Worm (Caenorhabditis elegans) whole organism, L1 larva: ENCODE results near the gene dhs-18.

Experiments used
- C16A3.4 ChIP-seq: fragments of 150-350 bp; optimal IDR thresholded peaks from 2 replicates; lab custom pipeline; 2014; ENCODE audit warnings: missing biosample characterization, missing genetic modification characterization
- Y116A8C.19 ChIP-seq: sonication (generic microtip); optimal IDR thresholded peaks from 2 replicates; lab custom pipeline; 2016; ENCODE audit warnings: missing compliant biosample characterization, missing genetic modification characterization, borderline replicate concordance
- aha-1 ChIP-seq: fragments of 150-350 bp; optimal IDR thresholded peaks from 2 replicates; lab custom pipeline; 2014; ENCODE audit warnings: missing biosample characterization, missing genetic modification characterization
- blmp-1 ChIP-seq: fragments of 150-350 bp; optimal IDR thresholded peaks from 2 replicates; lab custom pipeline; 2014; ENCODE audit warnings: missing biosample characterization, missing genetic modification characterization
- ces-1 ChIP-seq: fragments of 150-350 bp; optimal IDR thresholded peaks from 2 replicates; lab custom pipeline; 2014; ENCODE audit warnings: missing biosample characterization, missing genetic modification reagents, missing genetic modification characterization
- dsc-1 ChIP-seq: sonication (generic microtip); optimal IDR thresholded peaks from 2 replicates; lab custom pipeline; 2016; ENCODE audit warnings: mild to moderate bottlenecking, missing genetic modification characterization, missing compliant biosample characterization
- efl-1 ChIP-seq, 4 experiments: fragments of 150-350 bp; optimal IDR thresholded peaks in 3 of 4; peaks in 1 of 4; 1 replicate in 1 of 4; 2 replicates in 3 of 4; lab custom pipeline; 2014; ENCODE audit warnings: missing biosample characterization in 2 of 4, missing genetic modification characterization in 2 of 4, missing genetic modification reagents in 2 of 4
- egl-27 ChIP-seq, 2 experiments: fragments of 150-350 bp in 1 of 2; sonication (generic microtip); optimal IDR thresholded peaks; 3 replicates each; lab custom pipeline; 2017 to 2018; ENCODE audit warnings: missing biosample characterization in 2 of 2, missing genetic modification characterization in 2 of 2, missing genetic modification reagents in 2 of 2
- elt-2 ChIP-seq: sonication (generic microtip); optimal IDR thresholded peaks from 2 replicates; lab custom pipeline; 2016; ENCODE audit warnings: missing genetic modification characterization, mild to moderate bottlenecking, inconsistent platforms, missing compliant biosample characterization, missing genetic modification reagents
- elt-3 ChIP-seq, 6 experiments: fragments of 150-350 bp in 1 of 6; sonication (generic microtip); optimal IDR thresholded peaks; 2 replicates each; lab custom pipeline; 2017 to 2018; ENCODE audit warnings: missing biosample characterization in 6 of 6, missing genetic modification characterization in 6 of 6, inconsistent platforms in 1 of 6
- fos-1 ChIP-seq: fragments of 150-350 bp; optimal IDR thresholded peaks from 2 replicates; lab custom pipeline; 2014; ENCODE audit warnings: missing biosample characterization, missing genetic modification characterization
- lin-13 ChIP-seq: fragments of 150-350 bp; optimal IDR thresholded peaks from 2 replicates; lab custom pipeline; 2014; ENCODE audit warnings: missing biosample characterization, missing genetic modification reagents, missing genetic modification characterization
- lin-14 ChIP-seq: fragments of 200-800 bp; sonication (Bioruptor generic); optimal IDR thresholded peaks from 2 replicates; lab custom pipeline; 2018; ENCODE audit warnings: mild to moderate bottlenecking, missing genetic modification characterization, moderate library complexity, missing compliant biosample characterization
- lin-35 ChIP-seq, 2 experiments: fragments of 150-350 bp; optimal IDR thresholded peaks; 2 replicates each; lab custom pipeline; 2014; ENCODE audit warnings: missing biosample characterization in 2 of 2, missing genetic modification characterization in 2 of 2, missing genetic modification reagents in 2 of 2
- lir-3 ChIP-seq: sonication (generic microtip); optimal IDR thresholded peaks from 2 replicates; lab custom pipeline; 2016; ENCODE audit warnings: mild to moderate bottlenecking, missing genetic modification characterization, moderate library complexity, missing compliant biosample characterization; ENCODE audit not compliant: poor library complexity
- mab-9 ChIP-seq: fragments of 200-800 bp; sonication (Bioruptor generic); IDR thresholded peaks from 2 replicates; pipeline ENCODE4 v1.3.6; 2022; ENCODE audit warnings: missing genetic modification reagents, missing genetic modification characterization, missing compliant biosample characterization
- mdl-1 ChIP-seq, 2 experiments: fragments of 150-350 bp; optimal IDR thresholded peaks; 2 replicates each; lab custom pipeline; 2014 to 2017; ENCODE audit warnings: missing biosample characterization in 2 of 2, missing genetic modification characterization in 2 of 2, inconsistent platforms in 1 of 2
- nhr-12 ChIP-seq: sonication (generic microtip); optimal IDR thresholded peaks from 2 replicates; lab custom pipeline; 2017; ENCODE audit warnings: missing biosample characterization, missing genetic modification characterization
- nhr-20 ChIP-seq: sonication (generic microtip); optimal IDR thresholded peaks from 2 replicates; lab custom pipeline; 2016; ENCODE audit warnings: mild to moderate bottlenecking, missing genetic modification characterization, missing compliant biosample characterization
- nhr-237 ChIP-seq: fragments of 150-350 bp; optimal IDR thresholded peaks from 2 replicates; lab custom pipeline; 2014; ENCODE audit warnings: missing biosample characterization, missing genetic modification characterization
- nhr-28 ChIP-seq: fragments of 150-350 bp; optimal IDR thresholded peaks from 2 replicates; lab custom pipeline; 2014; ENCODE audit warnings: missing biosample characterization, missing genetic modification characterization
- nhr-47 ChIP-seq: sonication (generic microtip); optimal IDR thresholded peaks from 2 replicates; lab custom pipeline; 2016; ENCODE audit warnings: mild to moderate bottlenecking, missing genetic modification characterization, moderate library complexity, missing compliant biosample characterization
- nhr-71 ChIP-seq: sonication (generic microtip); optimal IDR thresholded peaks from 2 replicates; lab custom pipeline; 2016; ENCODE audit warnings: mild to moderate bottlenecking, missing genetic modification characterization, moderate library complexity, missing compliant biosample characterization
- nhr-76 ChIP-seq: sonication (generic microtip); optimal IDR thresholded peaks from 2 replicates; lab custom pipeline; 2017; ENCODE audit warnings: missing biosample characterization, missing genetic modification characterization
- nhr-85 ChIP-seq: sonication (generic microtip); peaks from one replicate; lab custom pipeline; 2016; ENCODE audit warnings: missing genetic modification characterization, inconsistent platforms, missing compliant biosample characterization
- pag-3 ChIP-seq: sonication (generic microtip); optimal IDR thresholded peaks from 2 replicates; lab custom pipeline; 2017; ENCODE audit warnings: missing genetic modification characterization, mild to moderate bottlenecking, missing compliant biosample characterization, antibody characterized with exemption, borderline replicate concordance; ENCODE audit not compliant: insufficient read depth
- sox-4 ChIP-seq: sonication (generic microtip); optimal IDR thresholded peaks from 2 replicates; lab custom pipeline; 2016; ENCODE audit warnings: missing genetic modification characterization, missing compliant biosample characterization
- tbx-2 ChIP-seq: sonication (generic microtip); optimal IDR thresholded peaks from 2 replicates; lab custom pipeline; 2016; ENCODE audit warnings: missing genetic modification characterization, missing compliant biosample characterization
- unc-130 ChIP-seq: fragments of 150-350 bp; optimal IDR thresholded peaks from 2 replicates; lab custom pipeline; 2017; ENCODE audit warnings: missing biosample characterization, missing genetic modification characterization, inconsistent platforms
- unc-62 ChIP-seq: fragments of 150-350 bp; optimal IDR thresholded peaks from 2 replicates; lab custom pipeline; 2014; ENCODE audit warnings: missing biosample characterization, missing genetic modification reagents, missing genetic modification characterization
- ztf-4 ChIP-seq: fragments of 150-350 bp; optimal IDR thresholded peaks from 2 replicates; lab custom pipeline; 2014; ENCODE audit warnings: missing biosample characterization, missing genetic modification characterization

dhs-18 gene

ce11 chrV:11046730-11047129, at the start of gene dhs-18:
Gene dhs-18 (minus strand): TSS chrV:11046833.
- TF ChIP-seq lin-35 (GFP tag; optimal IDR thresholded peaks at IDR 0.05; lab: Kevin White, UChicago) (peak in 1 of 2 experiments; percentile 6), nhr-20 (tag; lab: Kevin White, UChicago) (peak; percentile 73), egl-27 (tag; optimal IDR thresholded peaks at IDR 0.05; lab: Kevin White, UChicago) (no peak)
- TF ChIP-seq, all 84 proteins: peak for 2

ce11 chrV:11095873-11096272, 49.2 kb upstream of the dhs-18 start, which contains the start of gene Y42A5A.3:
Gene Y42A5A.3 (minus strand): TSS chrV:11095973.
- TF ChIP-seq elt-3 (tag; optimal IDR thresholded peaks at IDR 0.05; lab: Kevin White, UChicago) = peak in 1 of 6 experiments; percentile 21
- TF ChIP-seq nhr-20 (tag; lab: Kevin White, UChicago) = no peak
- peak; percentile 5 for TF ChIP-seq blmp-1 (tag; lab: Kevin White, UChicago)
- TF ChIP-seq aha-1 (tag; lab: Kevin White, UChicago) = no peak
- TF ChIP-seq nhr-76 (tag; lab: Kevin White, UChicago) = no peak
- TF ChIP-seq nhr-12 (tag; lab: Kevin White, UChicago) = no peak
- TF ChIP-seq sox-4 = no peak
- TF ChIP-seq nhr-28 = no peak
- TF ChIP-seq ztf-4 = no peak
- TF ChIP-seq Y116A8C.19 = no peak
- no peak for TF ChIP-seq C16A3.4
- TF ChIP-seq, all 84 proteins: peak for 2

ce11 chrV:11094698-11095097, 48.1 kb upstream of the dhs-18 start:
- peak; percentile 19 for TF ChIP-seq blmp-1 (tag; lab: Kevin White, UChicago)
- TF ChIP-seq pag-3 (tag; lab: Kevin White, UChicago) = no peak
- TF ChIP-seq mdl-1 (tag; optimal IDR thresholded peaks at IDR 0.05; lab: Kevin White, UChicago) = peak in 1 of 2 experiments; percentile 22
- no peak for TF ChIP-seq unc-62 (GFP tag; lab: Kevin White, UChicago)
- no peak for TF ChIP-seq efl-1 (optimal IDR thresholded peaks at IDR 0.05; lab: Kevin White, UChicago)
- TF ChIP-seq efl-1 (GFP tag; optimal IDR thresholded peaks at IDR 0.05 in 1 of 2; lab: Kevin White, UChicago) = peak in 1 of 2 experiments; percentile 39
- peak; percentile 26 for TF ChIP-seq nhr-20 (tag; lab: Kevin White, UChicago)
- no peak for TF ChIP-seq fos-1 (tag; lab: Kevin White, UChicago)
- peak; percentile 24 for TF ChIP-seq tbx-2 (tag; lab: Kevin White, UChicago)
- peak in 1 of 6 experiments; percentile 28 for TF ChIP-seq elt-3 (tag; optimal IDR thresholded peaks at IDR 0.05; lab: Kevin White, UChicago)
- peak in 1 of 2 experiments; percentile 29 for TF ChIP-seq lin-35 (GFP tag; optimal IDR thresholded peaks at IDR 0.05; lab: Kevin White, UChicago)
- peak; percentile 3 for TF ChIP-seq nhr-71 (tag; lab: Kevin White, UChicago)
- TF ChIP-seq lin-14 = peak; percentile 57
- TF ChIP-seq nhr-85 (tag; lab: Kevin White, UChicago) = peak; percentile 81
- no peak for TF ChIP-seq ces-1 (GFP tag; lab: Kevin White, UChicago)
- no peak for TF ChIP-seq lin-13 (GFP tag; lab: Kevin White, UChicago)

ce11 chrV:11093163-11094091, 46.8 kb upstream of the dhs-18 start, which contains the start of gene lact-8:
Gene lact-8 (minus strand): TSS chrV:11093607.
- TF ChIP-seq unc-130 (tag; lab: Kevin White, UChicago) (no peak), ces-1 (GFP tag; lab: Kevin White, UChicago) (no peak), elt-3 (tag; optimal IDR thresholded peaks at IDR 0.05; lab: Kevin White, UChicago) (no peak), efl-1 (optimal IDR thresholded peaks at IDR 0.05; lab: Kevin White, UChicago) (no peak), efl-1 (GFP tag; optimal IDR thresholded peaks at IDR 0.05 in 1 of 2; lab: Kevin White, UChicago) (peak in 1 of 2 experiments; percentile 90), elt-2 (tag; lab: Kevin White, UChicago) (no peak), nhr-237 (tag; lab: Kevin White, UChicago) (no peak), dsc-1 (tag; lab: Kevin White, UChicago) (peak; percentile 25), mab-9 (no peak), lir-3 (tag; lab: Kevin White, UChicago) (no peak), lin-14 (peak; percentile 18), nhr-12 (tag; lab: Kevin White, UChicago) (no peak), C16A3.4 (no peak), nhr-47 (no peak), blmp-1 (tag; lab: Kevin White, UChicago) (peak; percentile 56)
